Worm (Caenorhabditis elegans): ENCODE measurements around the gene F49C5.12.

The F49C5.12 gene

DNA sequence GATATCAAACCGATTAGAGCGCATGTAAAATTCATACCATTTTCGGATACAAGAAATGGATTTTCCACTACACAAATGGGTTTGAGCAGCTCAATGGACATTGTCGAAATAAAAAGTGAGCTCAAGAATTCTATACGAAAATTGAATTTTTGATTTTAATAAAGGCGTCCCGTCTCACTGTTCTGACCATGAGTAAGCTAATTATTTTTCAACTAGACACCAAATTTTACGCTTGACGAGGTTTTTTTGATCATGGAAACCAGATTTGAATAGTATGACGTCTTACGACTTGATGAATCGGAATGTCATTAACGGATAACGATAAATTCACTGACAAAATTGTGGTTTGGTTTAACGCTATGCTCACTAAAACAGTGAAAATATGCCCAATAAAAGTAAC, 43.8 kb downstream of the F49C5.12 start, which contains the start of gene srh-61:
Gene srh-61, minus strand, starts transcription at position 101 of the 400 bp plus-strand sequence.
- TF ChIP-seq pes-1 (GFP tag; IDR thresholded peaks at IDR 0.05) (no peak), hmg-4 (GFP tag; optimal IDR thresholded peaks at IDR 0.05) (no peak), ets-7 (tag; optimal IDR thresholded peaks at IDR 0.05) (no peak)

DNA sequence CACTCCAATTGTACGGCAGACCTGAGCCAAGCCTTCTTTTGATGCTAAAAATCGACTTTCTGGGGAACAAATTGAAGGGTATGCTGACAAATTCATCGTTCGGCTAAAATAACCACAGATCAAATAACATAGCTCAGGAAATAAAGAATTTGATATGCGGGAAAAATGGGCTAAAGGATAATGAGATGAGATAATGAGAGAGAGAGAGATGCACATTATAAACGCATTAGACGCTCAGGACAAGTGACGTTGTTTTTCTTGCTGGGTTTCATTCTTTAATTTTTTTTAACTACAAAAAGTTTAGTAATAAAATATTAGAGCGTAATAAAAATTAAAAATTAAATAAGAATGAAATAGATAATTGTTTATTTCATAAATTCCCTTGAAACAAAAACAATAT, 45.5 kb downstream of the F49C5.12 start, which contains the start of gene srh-69:
Gene srh-69, minus strand, starts transcription at position 101 of the 400 bp plus-strand sequence.
- TF ChIP-seq ceh-13 (GFP tag; optimal IDR thresholded peaks at IDR 0.05) (no peak), B0310.2 (tag; optimal IDR thresholded peaks at IDR 0.05) (no peak), hmbx-1 (tag; optimal IDR thresholded peaks at IDR 0.05) (no peak), hnd-1 (tag; optimal IDR thresholded peaks at IDR 0.05) (no peak), pes-1 (GFP tag; IDR thresholded peaks at IDR 0.05) (no peak), scrt-1 (GFP tag; IDR thresholded peaks at IDR 0.05) (no peak), hmg-4 (GFP tag; optimal IDR thresholded peaks at IDR 0.05) (no peak), sea-1 (GFP tag; conservative IDR thresholded peaks at IDR 0.05) (no peak), tra-4 (tag; optimal IDR thresholded peaks at IDR 0.05) (no peak), ama-1 (optimal IDR thresholded peaks at IDR 0.05) (no peak), tbx-37 (GFP tag; conservative IDR thresholded peaks at IDR 0.05) (no peak), ceh-36 (tag; optimal IDR thresholded peaks at IDR 0.05) (no peak), flt-1 (GFP tag; IDR thresholded peaks at IDR 0.05) (no peak), aly-1 (tag; optimal IDR thresholded peaks at IDR 0.05) (no peak), F13C5.2 (tag; optimal IDR thresholded peaks at IDR 0.05) (no peak), tbx-11 (GFP tag; IDR thresholded peaks at IDR 0.05) (no peak), ets-7 (tag; optimal IDR thresholded peaks at IDR 0.05) (no peak)

DNA sequence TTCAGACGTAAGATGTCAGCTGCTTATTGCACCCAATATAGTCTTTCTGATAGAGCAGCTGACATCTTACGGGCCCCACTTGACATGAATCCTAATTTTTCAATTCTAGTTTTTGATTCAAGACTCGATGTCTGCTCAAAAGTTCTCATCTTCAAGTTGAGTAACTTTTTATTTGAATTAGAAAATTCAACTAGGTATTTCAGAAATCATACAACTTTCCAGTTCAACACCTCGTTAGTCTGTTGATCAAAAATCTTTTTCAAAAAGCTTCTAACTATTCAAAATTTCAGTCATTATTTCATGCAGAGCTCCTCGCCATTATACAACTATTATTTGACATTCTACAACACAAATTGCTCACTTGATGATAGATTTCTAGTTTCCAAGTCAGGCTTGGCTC, 48.2 kb downstream of the F49C5.12 start, which contains the start of gene srh-73:
Gene srh-73, plus strand, starts transcription at position 301 of the 400 bp plus-strand sequence.
- TF ChIP-seq hmg-4 (GFP tag; optimal IDR thresholded peaks at IDR 0.05) = no peak
- no peak for TF ChIP-seq flt-1 (GFP tag; IDR thresholded peaks at IDR 0.05)
- TF ChIP-seq ets-7 (tag; optimal IDR thresholded peaks at IDR 0.05) = no peak
- TF ChIP-seq scrt-1 (GFP tag; IDR thresholded peaks at IDR 0.05) = no peak
- TF ChIP-seq ama-1 (optimal IDR thresholded peaks at IDR 0.05) = no peak
- no peak for TF ChIP-seq hnd-1 (tag; optimal IDR thresholded peaks at IDR 0.05)
- TF ChIP-seq ceh-36 (tag; optimal IDR thresholded peaks at IDR 0.05) = no peak
- TF ChIP-seq tbx-37 (GFP tag; conservative IDR thresholded peaks at IDR 0.05) = no peak
- TF ChIP-seq tbx-11 (GFP tag; IDR thresholded peaks at IDR 0.05) = no peak
- TF ChIP-seq hmbx-1 (tag; optimal IDR thresholded peaks at IDR 0.05) = no peak
- TF ChIP-seq aly-1 (tag; optimal IDR thresholded peaks at IDR 0.05) = no peak
- no peak for TF ChIP-seq ceh-13 (GFP tag; optimal IDR thresholded peaks at IDR 0.05)
- TF ChIP-seq B0310.2 (tag; optimal IDR thresholded peaks at IDR 0.05) = no peak
- no peak for TF ChIP-seq tra-4 (tag; optimal IDR thresholded peaks at IDR 0.05)
- no peak for TF ChIP-seq pes-1 (GFP tag; IDR thresholded peaks at IDR 0.05)

DNA sequence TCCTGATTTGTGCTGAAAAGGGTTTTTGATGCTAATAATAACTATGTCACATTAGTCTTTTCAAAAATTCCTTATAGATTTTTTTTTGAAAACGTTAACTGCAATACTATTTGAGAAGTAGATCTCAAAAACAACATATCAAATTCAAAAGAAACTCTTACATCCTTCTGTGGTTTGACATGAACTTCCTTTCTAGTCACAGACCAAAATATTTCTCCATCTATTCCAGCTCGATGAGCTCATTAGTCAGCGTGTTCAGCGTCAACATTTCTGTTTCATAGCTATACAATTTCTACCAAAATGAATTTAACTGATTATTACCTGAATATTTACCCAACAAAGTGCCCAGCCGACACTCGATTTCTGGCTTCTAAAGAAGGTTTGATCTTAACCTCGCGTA, 51.5 kb downstream of the F49C5.12 start, which contains the start of gene srh-67:
Gene srh-67, plus strand, starts transcription at position 301 of the 400 bp plus-strand sequence.
- TF ChIP-seq F13C5.2 (tag; optimal IDR thresholded peaks at IDR 0.05) = no peak
- TF ChIP-seq ceh-36 (tag; optimal IDR thresholded peaks at IDR 0.05) = no peak
- no peak for TF ChIP-seq B0310.2 (tag; optimal IDR thresholded peaks at IDR 0.05)
- no peak for TF ChIP-seq tbx-37 (GFP tag; conservative IDR thresholded peaks at IDR 0.05)
- no peak for TF ChIP-seq hnd-1 (tag; optimal IDR thresholded peaks at IDR 0.05)
- TF ChIP-seq pes-1 (GFP tag; IDR thresholded peaks at IDR 0.05) = no peak
- no peak for TF ChIP-seq ets-7 (tag; optimal IDR thresholded peaks at IDR 0.05)
- no peak for TF ChIP-seq flt-1 (GFP tag; IDR thresholded peaks at IDR 0.05)
- no peak for TF ChIP-seq ama-1 (optimal IDR thresholded peaks at IDR 0.05)
- no peak for TF ChIP-seq tra-4 (tag; optimal IDR thresholded peaks at IDR 0.05)
- no peak for TF ChIP-seq aly-1 (tag; optimal IDR thresholded peaks at IDR 0.05)
- no peak for TF ChIP-seq tbx-11 (GFP tag; IDR thresholded peaks at IDR 0.05)
- no peak for TF ChIP-seq scrt-1 (GFP tag; IDR thresholded peaks at IDR 0.05)
- TF ChIP-seq ceh-13 (GFP tag; optimal IDR thresholded peaks at IDR 0.05) = no peak

Data from whole organism, early embryonic.